Fruit fly (Drosophila melanogaster): ENCODE data around the gene Nrg.

The Nrg gene

DNA sequence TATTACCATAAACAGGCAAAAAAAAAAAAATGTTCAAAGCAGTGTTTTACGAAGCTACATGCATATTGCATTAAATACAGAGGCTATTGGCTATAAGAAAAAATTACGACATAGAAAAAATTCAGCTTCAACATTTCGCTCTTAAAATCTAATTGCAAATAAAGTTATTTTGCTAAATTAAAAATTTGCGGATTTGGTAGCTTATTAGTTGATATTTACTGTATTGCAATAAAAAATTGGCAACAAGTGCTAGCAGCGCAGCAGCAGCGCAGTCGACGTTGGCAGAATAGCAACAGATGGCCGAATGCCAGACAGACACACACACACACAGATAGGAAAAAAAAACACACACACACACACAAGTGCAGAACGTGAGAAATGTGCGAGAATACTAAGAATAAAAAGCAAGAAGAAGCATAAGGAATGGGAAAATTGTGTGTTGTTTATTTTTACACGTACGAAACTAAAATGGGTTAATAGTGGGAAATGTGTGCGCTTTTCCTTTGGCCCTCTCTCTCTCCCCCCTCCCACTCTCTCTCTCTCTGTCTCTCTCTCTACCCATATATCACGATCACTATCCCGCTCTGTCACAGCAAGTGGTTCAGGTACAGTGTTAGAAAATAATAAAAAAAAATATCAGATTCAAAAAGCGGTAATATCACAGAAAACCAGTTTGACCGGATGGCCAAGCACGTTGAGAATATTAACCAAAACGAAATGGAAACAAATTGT is 16.6 kb downstream of the Nrg start (continued):
- TF ChIP-seq H2.0 (GFP tag; IDR thresholded peaks at IDR 0.05): peak; percentile 23; the same call in 1 of the 2 replicates
- no peak for TF ChIP-seq ci (GFP tag; IDR thresholded peaks at IDR 0.05)
- no peak for TF ChIP-seq CG9876 (GFP tag; optimal IDR thresholded peaks at IDR 0.05)
- TF ChIP-seq CG8290 (GFP tag; optimal IDR thresholded peaks at IDR 0.05): no peak
- TF ChIP-seq CG8290 (tag; optimal IDR thresholded peaks at IDR 0.05): peak in 1 of 2 experiments; percentile 12
- no peak for TF ChIP-seq prd (optimal IDR thresholded peaks at IDR 0.05)
- peak; percentile 60; the same call in 2 of the 3 replicates for TF ChIP-seq prd (GFP tag; IDR thresholded peaks at IDR 0.05)
- no peak for TF ChIP-seq CG8359 (GFP tag; optimal IDR thresholded peaks at IDR 0.05; ENCODE audit: borderline replicate concordance)
- no peak for TF ChIP-seq fd64A (GFP tag; optimal IDR thresholded peaks at IDR 0.05)
- no peak for TF ChIP-seq hkb (optimal IDR thresholded peaks at IDR 0.05)
- TF ChIP-seq hkb (GFP tag; IDR thresholded peaks at IDR 0.05): no peak
- TF ChIP-seq CG2889 (GFP tag; IDR thresholded peaks at IDR 0.05): 0 out of 3 replicates have a peak, but pooled peaks have one; percentile 16
- 0 out of 2 replicates have a peak, but pooled peaks have one; percentile 11 for TF ChIP-seq danr (GFP tag; IDR thresholded peaks at IDR 0.05)
- TF ChIP-seq Rfx (GFP tag; IDR thresholded peaks at IDR 0.05): peak; percentile 67
- TF ChIP-seq Gsc (GFP tag; IDR thresholded peaks at IDR 0.05): no peak
- peak; percentile 41 for TF ChIP-seq CG2678 (tag; optimal IDR thresholded peaks at IDR 0.05)
- TF ChIP-seq CG10431 (GFP tag; optimal IDR thresholded peaks at IDR 0.05): no peak
- peak; percentile 84 for TF ChIP-seq Adf1 (GFP tag; IDR thresholded peaks at IDR 0.05)
- TF ChIP-seq Neu2 (GFP tag; optimal IDR thresholded peaks at IDR 0.05; ENCODE audit: borderline replicate concordance): no peak
- no peak for TF ChIP-seq dmrt11E (tag; optimal IDR thresholded peaks at IDR 0.05)
- TF ChIP-seq CG4424 (GFP tag; optimal IDR thresholded peaks at IDR 0.05): no peak
- peak; percentile 26 for TF ChIP-seq CG18599 (GFP tag; optimal IDR thresholded peaks at IDR 0.05)
- peak; percentile 46; the same call in 1 of the 2 replicates for TF ChIP-seq wdn (GFP tag; IDR thresholded peaks at IDR 0.05)
- no peak for TF ChIP-seq unc-4 (GFP tag; IDR thresholded peaks at IDR 0.05; ENCODE audit: partially characterized antibody)
- peak; percentile 41 for TF ChIP-seq unpg (GFP tag; optimal IDR thresholded peaks at IDR 0.05)
- peak; percentile 58; the same call in 2 of the 3 replicates for TF ChIP-seq dysf (GFP tag; IDR thresholded peaks at IDR 0.05)
- no peak for TF ChIP-seq slp2 (GFP tag; optimal IDR thresholded peaks at IDR 0.05)
- no peak for TF ChIP-seq nau (GFP tag; optimal IDR thresholded peaks at IDR 0.05)
- peak; percentile 23 for TF ChIP-seq ind (GFP tag; optimal IDR thresholded peaks at IDR 0.05)
- no peak for TF ChIP-seq Six4 (GFP tag; optimal IDR thresholded peaks at IDR 0.05)
- TF ChIP-seq Ptx1 (GFP tag; IDR thresholded peaks at IDR 0.05): peak; percentile 50; the same call in 1 of the 2 replicates
- no peak for TF ChIP-seq repo (GFP tag; optimal IDR thresholded peaks at IDR 0.05)
- no peak for TF ChIP-seq crc (GFP tag; optimal IDR thresholded peaks at IDR 0.05)
- no peak for TF ChIP-seq dan (GFP tag; IDR thresholded peaks at IDR 0.05)
- TF ChIP-seq nerfin-2 (GFP tag; IDR thresholded peaks at IDR 0.05; ENCODE audit: partially characterized antibody): no peak
- TF ChIP-seq Dek (tag; optimal IDR thresholded peaks at IDR 0.05): peak; percentile 53
- TF ChIP-seq CG7839 (tag; optimal IDR thresholded peaks at IDR 0.05): peak; percentile 34
- peak; percentile 24 for TF ChIP-seq tx (GFP tag; optimal IDR thresholded peaks at IDR 0.05)
- peak; percentile 44; the same call in 1 of the 2 replicates for TF ChIP-seq CG11247 (GFP tag; IDR thresholded peaks at IDR 0.05)
- peak; percentile 36 for TF ChIP-seq CG12659 (GFP tag; optimal IDR thresholded peaks at IDR 0.05)
- TF ChIP-seq MBD-R2 (GFP tag; IDR thresholded peaks at IDR 0.05): 0 out of 2 replicates have a peak, but pooled peaks have one; percentile 12
- TF ChIP-seq Fer1 (GFP tag; optimal IDR thresholded peaks at IDR 0.05): peak; percentile 30
- TF ChIP-seq Dll (GFP tag; IDR thresholded peaks at IDR 0.05; ENCODE audit: partially characterized antibody): no peak
- TF ChIP-seq seq (GFP tag; IDR thresholded peaks at IDR 0.05): peak; percentile 47; the same call in 1 of the 2 replicates
- TF ChIP-seq Drgx (GFP tag; IDR thresholded peaks at IDR 0.05): peak; percentile 88
- TF ChIP-seq chif (GFP tag; optimal IDR thresholded peaks at IDR 0.05): no peak
- TF ChIP-seq Ssrp (tag; optimal IDR thresholded peaks at IDR 0.05): peak; percentile 0
- peak; percentile 43 for TF ChIP-seq CG30403 (GFP tag; optimal IDR thresholded peaks at IDR 0.05)
- TF ChIP-seq Dbx (GFP tag; IDR thresholded peaks at IDR 0.05): peak; percentile 56; the same call in 2 of the 3 replicates
- TF ChIP-seq CG10267 (tag; optimal IDR thresholded peaks at IDR 0.05): peak; percentile 52
